Fruit fly (Drosophila melanogaster) whole organism, embryonic: Measurements from ENCODE around the gene CG10996.
A peak's percentile ranks its signal among the peaks of the same experiment; 100 is the strongest.

Experiments used
- Ada2b ChIP-seq: fragments of 200-800 bp; sonication (Bioruptor generic); IDR thresholded peaks from 2 replicates; pipeline ENCODE4 v1.3.6; 2022; ENCODE audit warnings: missing biosample characterization, missing genetic modification characterization
- Awh ChIP-seq: fragments of 200-800 bp; sonication (Bioruptor generic); IDR thresholded peaks from 2 replicates; pipeline ENCODE4, ENCODE4 v1.3.6; 2022; ENCODE audit warnings: missing biosample characterization, missing genetic modification characterization
- CG10147 ChIP-seq: fragments of 200-800 bp; sonication (Bioruptor generic); optimal IDR thresholded peaks from 2 replicates; lab custom pipeline; 2019; ENCODE audit warnings: missing biosample characterization, mild to moderate bottlenecking, missing genetic modification characterization, moderate library complexity
- CG10274 ChIP-seq: fragments of 200-800 bp; sonication (Bioruptor generic); optimal IDR thresholded peaks from 3 replicates; lab custom pipeline; 2017; ENCODE audit warnings: missing biosample characterization, mild to moderate bottlenecking, missing genetic modification characterization
- CG11093 ChIP-seq: fragments of 200-800 bp; sonication (Bioruptor generic); IDR thresholded peaks from 3 replicates; pipeline ENCODE4 v1.3.6; 2022; ENCODE audit warnings: missing biosample characterization, missing genetic modification characterization
- CG11456 ChIP-seq: fragments of 200-800 bp; sonication (Bioruptor generic); IDR thresholded peaks from 3 replicates; pipeline ENCODE4 v1.3.6; 2022; ENCODE audit warnings: missing biosample characterization, missing genetic modification characterization
- CG12236 ChIP-seq: fragments of 200-800 bp; sonication (Bioruptor generic); optimal IDR thresholded peaks from 2 replicates; lab custom pipeline; 2016; ENCODE audit warnings: missing biosample characterization, missing genetic modification characterization
- CG12299 ChIP-seq: fragments of 200-800 bp; sonication (Bioruptor generic); optimal IDR thresholded peaks from 2 replicates; lab custom pipeline; 2018; ENCODE audit warnings: missing biosample characterization, mild to moderate bottlenecking, missing genetic modification characterization
- CG13123 ChIP-seq: fragments of 200-800 bp; sonication (Bioruptor generic); optimal IDR thresholded peaks from 2 replicates; lab custom pipeline; 2016; ENCODE audit warnings: missing biosample characterization, missing genetic modification characterization
- CG13624 ChIP-seq: fragments of 200-800 bp; sonication (Bioruptor generic); optimal IDR thresholded peaks from 2 replicates; lab custom pipeline; 2016; ENCODE audit warnings: missing biosample characterization, missing genetic modification characterization
- CG3065 ChIP-seq: fragments of 200-800 bp; sonication (Bioruptor generic); optimal IDR thresholded peaks from 2 replicates; lab custom pipeline; 2016; ENCODE audit warnings: missing biosample characterization, missing genetic modification characterization
- CG3407 ChIP-seq: fragments of 200-800 bp; sonication (Bioruptor generic); optimal IDR thresholded peaks from 2 replicates; lab custom pipeline; 2018; ENCODE audit warnings: missing biosample characterization, mild to moderate bottlenecking, missing genetic modification characterization
- CG34224 ChIP-seq: fragments of 200-800 bp; sonication (Bioruptor generic); IDR thresholded peaks from 3 replicates; pipeline ENCODE4 v1.3.6; 2022; ENCODE audit warnings: missing biosample characterization, missing genetic modification characterization; ENCODE audit not compliant: partially characterized antibody
- CG34376 ChIP-seq: fragments of 200-800 bp; sonication (Bioruptor generic); optimal IDR thresholded peaks from 2 replicates; lab custom pipeline; 2018; ENCODE audit warnings: missing biosample characterization, mild to moderate bottlenecking, missing genetic modification characterization
- CG34422 ChIP-seq: fragments of 200-800 bp; sonication (Bioruptor generic); IDR thresholded peaks from 3 replicates; pipeline ENCODE4 v1.3.6; 2022; ENCODE audit warnings: missing biosample characterization, missing genetic modification characterization
- CG4282 ChIP-seq: fragments of 200-800 bp; sonication (Bioruptor generic); optimal IDR thresholded peaks from 2 replicates; lab custom pipeline; 2016; ENCODE audit warnings: missing biosample characterization, missing genetic modification characterization
- CG7745 ChIP-seq: fragments of 200-800 bp; sonication (Bioruptor generic); optimal IDR thresholded peaks from 2 replicates; lab custom pipeline; 2018; ENCODE audit warnings: missing biosample characterization, mild to moderate bottlenecking, missing genetic modification characterization, moderate library complexity
- CG7963 ChIP-seq: fragments of 200-800 bp; sonication (Bioruptor generic); IDR thresholded peaks from 3 replicates; pipeline ENCODE4 v1.3.6; 2022; ENCODE audit warnings: missing biosample characterization, missing genetic modification characterization; ENCODE audit not compliant: partially characterized antibody
- CG8281 ChIP-seq: fragments of 200-800 bp; sonication (Bioruptor generic); optimal IDR thresholded peaks from 2 replicates; lab custom pipeline; 2018; ENCODE audit warnings: missing biosample characterization, mild to moderate bottlenecking, missing genetic modification characterization, moderate library complexity
- CG9437 ChIP-seq: fragments of 200-800 bp; sonication (Bioruptor generic); optimal IDR thresholded peaks from 2 replicates; lab custom pipeline; 2018; ENCODE audit warnings: missing biosample characterization, mild to moderate bottlenecking, missing genetic modification characterization
- CG9876 ChIP-seq: fragments of 200-800 bp; sonication (Bioruptor generic); optimal IDR thresholded peaks from 2 replicates; lab custom pipeline; 2016; ENCODE audit warnings: missing biosample characterization, missing genetic modification characterization
- Chrac-16 ChIP-seq: fragments of 200-800 bp; sonication (Bioruptor generic); optimal IDR thresholded peaks from 3 replicates; lab custom pipeline; 2016; ENCODE audit warnings: missing biosample characterization, missing genetic modification characterization
- Doc3 ChIP-seq: fragments of 200-800 bp; sonication (Bioruptor generic); IDR thresholded peaks from 3 replicates; pipeline ENCODE4 v1.3.6; 2022; ENCODE audit warnings: missing biosample characterization, missing genetic modification characterization; ENCODE audit not compliant: partially characterized antibody
- Drgx ChIP-seq: fragments of 200-800 bp; sonication (Bioruptor generic); IDR thresholded peaks from 2 replicates; pipeline ENCODE4 v1.3.6; 2022; ENCODE audit warnings: missing biosample characterization, missing genetic modification characterization
- Fer3 ChIP-seq: fragments of 200-800 bp; sonication (Bioruptor generic); optimal IDR thresholded peaks from 2 replicates; lab custom pipeline; 2018; ENCODE audit warnings: missing biosample characterization, mild to moderate bottlenecking, missing genetic modification characterization, moderate library complexity
- Hand ChIP-seq: fragments of 200-800 bp; sonication (Bioruptor generic); optimal IDR thresholded peaks from 2 replicates; lab custom pipeline; 2017; ENCODE audit warnings: mild to moderate bottlenecking, missing biosample characterization, missing genetic modification reagents, missing genetic modification characterization
- Hr78 ChIP-seq, 2 experiments: fragments of 200-800 bp in 1 of 2; fragments of >200 bp in 1 of 2; sonication (Bioruptor generic) in 1 of 2; optimal IDR thresholded peaks; 2 replicates each; lab custom pipeline; 2017 to 2019; ENCODE audit warnings: missing biosample characterization in 2 of 2, missing genetic modification characterization in 2 of 2, mild to moderate bottlenecking in 1 of 2, moderate library complexity in 1 of 2
- MESR4 ChIP-seq: fragments of 200-800 bp; sonication (Bioruptor generic); optimal IDR thresholded peaks from 2 replicates; lab custom pipeline; 2018; ENCODE audit warnings: missing biosample characterization, mild to moderate bottlenecking, missing genetic modification characterization, moderate library complexity
- NC2α ChIP-seq: fragments of 200-800 bp; sonication (Bioruptor generic); optimal IDR thresholded peaks from 2 replicates; lab custom pipeline; 2016; ENCODE audit warnings: missing biosample characterization, missing genetic modification characterization
- Tbp ChIP-seq: fragments of >200 bp; optimal IDR thresholded peaks from 2 replicates; lab custom pipeline; 2018; ENCODE audit warnings: missing biosample characterization, missing genetic modification characterization
- ash1 ChIP-seq: fragments of 200-800 bp; sonication (Bioruptor generic); optimal IDR thresholded peaks from 2 replicates; lab custom pipeline; 2018; ENCODE audit warnings: missing biosample characterization, mild to moderate bottlenecking, missing genetic modification characterization
- ato ChIP-seq: fragments of 200-800 bp; sonication (Bioruptor generic); IDR thresholded peaks from 2 replicates; pipeline ENCODE4 v1.3.6; 2022; ENCODE audit warnings: missing biosample characterization, missing genetic modification characterization; ENCODE audit not compliant: partially characterized antibody
- bowl ChIP-seq: fragments of 200-800 bp; sonication (Bioruptor generic); IDR thresholded peaks from 2 replicates; pipeline ENCODE4 v1.3.6; 2022; ENCODE audit warnings: missing biosample characterization, missing genetic modification characterization
- cg ChIP-seq: fragments of 200-800 bp; sonication (Bioruptor generic); optimal IDR thresholded peaks from 3 replicates; lab custom pipeline; 2019; ENCODE audit warnings: missing biosample characterization, mild to moderate bottlenecking, missing genetic modification characterization, moderate library complexity
- chif ChIP-seq, 2 experiments: fragments of 200-800 bp; sonication (Bioruptor generic); optimal IDR thresholded peaks; 3 replicates each; lab custom pipeline; 2016; ENCODE audit warnings: missing biosample characterization in 2 of 2, missing genetic modification characterization in 2 of 2
- chinmo ChIP-seq: fragments of 200-800 bp; sonication (Bioruptor generic); IDR thresholded peaks from 4 replicates; pipeline ENCODE4 v1.3.6; 2022; ENCODE audit warnings: missing biosample characterization, missing genetic modification characterization; ENCODE audit not compliant: partially characterized antibody
- corto ChIP-seq: fragments of 200-800 bp; sonication (Bioruptor generic); optimal IDR thresholded peaks from 2 replicates; lab custom pipeline; 2016; ENCODE audit warnings: missing biosample characterization, mild to moderate bottlenecking, missing genetic modification characterization, moderate library complexity
- crc ChIP-seq: fragments of 200-800 bp; sonication (Bioruptor generic); optimal IDR thresholded peaks from 2 replicates; lab custom pipeline; 2016; ENCODE audit warnings: missing biosample characterization, missing genetic modification characterization
- dmrt11E ChIP-seq: fragments of 200-800 bp; sonication (Bioruptor generic); optimal IDR thresholded peaks from 3 replicates; lab custom pipeline; 2018; ENCODE audit warnings: missing biosample characterization, mild to moderate bottlenecking, missing genetic modification characterization, moderate library complexity
- exex ChIP-seq: fragments of 200-800 bp; sonication (Bioruptor generic); optimal IDR thresholded peaks from 4 replicates; lab custom pipeline; 2018; ENCODE audit warnings: missing biosample characterization, mild to moderate bottlenecking, missing genetic modification characterization, moderate library complexity
- hb ChIP-seq: fragments of 200-800 bp; sonication (Bioruptor generic); IDR thresholded peaks from 3 replicates; pipeline ENCODE4 v1.3.6; 2022; ENCODE audit warnings: missing biosample characterization, missing genetic modification characterization; ENCODE audit not compliant: partially characterized antibody
- jigr1 ChIP-seq: fragments of 200-800 bp; sonication (Bioruptor generic); IDR thresholded peaks from 3 replicates; pipeline ENCODE4 v1.3.6; 2022; ENCODE audit warnings: missing biosample characterization, missing genetic modification characterization
- lmd ChIP-seq: fragments of 200-800 bp; sonication (Bioruptor generic); IDR thresholded peaks from 2 replicates; pipeline ENCODE4 v1.3.6; 2022; ENCODE audit warnings: missing biosample characterization, missing genetic modification characterization
- pb ChIP-seq: fragments of 200-800 bp; sonication (Bioruptor generic); optimal IDR thresholded peaks from 3 replicates; lab custom pipeline; 2016; ENCODE audit warnings: missing biosample characterization, missing genetic modification characterization
- row ChIP-seq: fragments of 200-800 bp; sonication (Bioruptor generic); IDR thresholded peaks from 3 replicates; pipeline ENCODE4 v1.3.6; 2022; ENCODE audit warnings: missing biosample characterization, missing genetic modification characterization
- salm ChIP-seq: fragments of 200-800 bp; sonication (Bioruptor generic); optimal IDR thresholded peaks from 2 replicates; lab custom pipeline; 2018; ENCODE audit warnings: missing biosample characterization, mild to moderate bottlenecking, missing genetic modification characterization
- trem ChIP-seq: fragments of 200-800 bp; optimal IDR thresholded peaks from 3 replicates; lab custom pipeline; 2019; ENCODE audit warnings: missing biosample characterization, mild to moderate bottlenecking, missing genetic modification characterization, moderate library complexity
- ttk ChIP-seq: fragments of 200-800 bp; sonication (Bioruptor generic); IDR thresholded peaks from 2 replicates; pipeline ENCODE4 v2.1.2; 2022; ENCODE audit warnings: missing biosample characterization, missing genetic modification characterization

CG10996 gene

dm6 chrX:13748906-13749872 lies 48.2 kb downstream of the CG10996 start (continued):
- TF ChIP-seq CG11456 (GFP tag; lab: Robert Waterston, UW), result 0 out of 3 replicates have a peak, but pooled peaks have one; percentile 59
- peak; percentile 39 for TF ChIP-seq exex (tag; lab: Kevin White, UChicago)
- peak; percentile 82 for TF ChIP-seq row (GFP tag; lab: Robert Waterston, UW)
- no peak for TF ChIP-seq CG34376 (GFP tag; lab: Kevin White, UChicago)
- no peak for TF ChIP-seq NC2α (GFP tag; lab: Kevin White, UChicago)
- peak; percentile 51 for TF ChIP-seq ttk
- TF ChIP-seq ash1 (GFP tag; lab: Kevin White, UChicago), result no peak
- peak; percentile 83 for TF ChIP-seq CG10147
- peak; percentile 34 for TF ChIP-seq Drgx (GFP tag; lab: Robert Waterston, UW)
- TF ChIP-seq MESR4, result no peak
- peak; percentile 41 for TF ChIP-seq crc (GFP tag; lab: Kevin White, UChicago)
- TF ChIP-seq Hand (GFP tag; lab: Kevin White, UChicago), result peak; percentile 55
- no peak for TF ChIP-seq CG9876 (GFP tag; lab: Kevin White, UChicago)
- peak; percentile 72 for TF ChIP-seq CG9437
- TF ChIP-seq CG12236 (GFP tag; lab: Kevin White, UChicago), result no peak
- TF ChIP-seq cg (GFP tag; lab: Kevin White, UChicago), result peak; percentile 33
- peak; percentile 97 for TF ChIP-seq CG13624 (GFP tag; lab: Kevin White, UChicago)
- no peak for TF ChIP-seq bowl (GFP tag; lab: Robert Waterston, UW)
- no peak for TF ChIP-seq hb (GFP tag; lab: Robert Waterston, UW)
- peak; percentile 13 for TF ChIP-seq CG3407 (GFP tag; lab: Kevin White, UChicago)
- no peak for TF ChIP-seq CG8281
- TF ChIP-seq CG12299 (tag; lab: Kevin White, UChicago), result no peak
- no peak for TF ChIP-seq Tbp (GFP tag; lab: Kevin White, UChicago)
- TF ChIP-seq dmrt11E, result peak; percentile 43
- TF ChIP-seq trem (tag; lab: Kevin White, UChicago), result no peak
- no peak for TF ChIP-seq jigr1 (GFP tag; lab: Robert Waterston, UW)
- no peak for TF ChIP-seq CG7963 (GFP tag; lab: Robert Waterston, UW)
- TF ChIP-seq CG13123 (GFP tag; lab: Kevin White, UChicago), result no peak
- TF ChIP-seq ato (GFP tag; lab: Robert Waterston, UW), result no peak
- TF ChIP-seq CG10274, result peak; percentile 6
- peak; percentile 21 for TF ChIP-seq Chrac-16 (GFP tag; lab: Kevin White, UChicago)
- no peak for TF ChIP-seq CG3065 (GFP tag; lab: Kevin White, UChicago)
- TF ChIP-seq Fer3 (tag; lab: Kevin White, UChicago), result peak; percentile 85
- TF ChIP-seq Hr78 (GFP tag; optimal IDR thresholded peaks at IDR 0.05; lab: Kevin White, UChicago), result peak in 1 of 2 experiments; percentile 26
- no peak for TF ChIP-seq corto (GFP tag; lab: Kevin White, UChicago)
- peak; percentile 75 for TF ChIP-seq Ada2b (GFP tag; lab: Robert Waterston, UW)
- TF ChIP-seq Doc3, result no peak
- TF ChIP-seq pb (GFP tag; lab: Kevin White, UChicago), result no peak
- TF ChIP-seq chinmo (GFP tag; lab: Robert Waterston, UW), result peak; percentile 95
- TF ChIP-seq CG7745 (tag; lab: Kevin White, UChicago), result no peak
- TF ChIP-seq CG34224, result no peak
- TF ChIP-seq CG11093 (GFP tag; lab: Robert Waterston, UW), result peak; percentile 47; the same call in 1 of the 3 replicates
- peak; percentile 54; the same call in 1 of the 2 replicates for TF ChIP-seq Awh
- TF ChIP-seq salm (tag; lab: Kevin White, UChicago), result no peak
- TF ChIP-seq CG4282, result no peak
- peak in 1 of 2 experiments; percentile 23 for TF ChIP-seq chif (GFP tag; optimal IDR thresholded peaks at IDR 0.05; lab: Kevin White, UChicago)
- peak; percentile 71; the same call in 1 of the 3 replicates for TF ChIP-seq CG34422 (GFP tag; lab: Robert Waterston, UW)
- TF ChIP-seq lmd (GFP tag; lab: Robert Waterston, UW), result peak; percentile 80
